Fruit fly (Drosophila melanogaster) whole organism, embryonic: ENCODE measurements around the gene CG2854.

Experiments used
- Asciz ChIP-seq: fragments of 200-800 bp; sonication (Bioruptor generic); optimal IDR thresholded peaks from 2 replicates; lab custom pipeline; 2017; ENCODE audit warnings: missing biosample characterization, mild to moderate bottlenecking, missing genetic modification characterization, missing genetic modification reagents
- B-H2 ChIP-seq: fragments of 200-800 bp; sonication (Bioruptor generic); optimal IDR thresholded peaks from 2 replicates; lab custom pipeline; 2018; ENCODE audit warnings: missing biosample characterization, mild to moderate bottlenecking, missing genetic modification characterization
- Bgb ChIP-seq: fragments of 200-800 bp; sonication (Bioruptor generic); IDR thresholded peaks from 2 replicates; pipeline ENCODE4 v1.3.6; 2022; ENCODE audit warnings: missing biosample characterization, missing genetic modification characterization; ENCODE audit not compliant: partially characterized antibody
- CG10654 ChIP-seq: fragments of 200-800 bp; sonication (Bioruptor generic); optimal IDR thresholded peaks from 2 replicates; lab custom pipeline; 2016; ENCODE audit warnings: missing biosample characterization, missing genetic modification characterization
- CG10959 ChIP-seq: fragments of 200-800 bp; sonication (Bioruptor generic); IDR thresholded peaks from 2 replicates; pipeline ENCODE4 v1.3.6; 2022; ENCODE audit warnings: missing biosample characterization, missing genetic modification characterization
- CG12071 ChIP-seq: fragments of 200-800 bp; sonication (Bioruptor generic); optimal IDR thresholded peaks from 3 replicates; lab custom pipeline; 2018; ENCODE audit warnings: missing biosample characterization, mild to moderate bottlenecking, missing genetic modification characterization
- CG12391 ChIP-seq: fragments of 200-800 bp; sonication (Bioruptor generic); optimal IDR thresholded peaks from 3 replicates; lab custom pipeline; 2018; ENCODE audit warnings: missing biosample characterization, mild to moderate bottlenecking, missing genetic modification characterization, moderate library complexity
- CG13775 ChIP-seq: fragments of 200-800 bp; sonication (Bioruptor generic); optimal IDR thresholded peaks from 3 replicates; lab custom pipeline; 2017; ENCODE audit warnings: missing biosample characterization, mild to moderate bottlenecking, missing genetic modification characterization
- CG1529 ChIP-seq: fragments of 200-800 bp; sonication (Bioruptor generic); optimal IDR thresholded peaks from 3 replicates; lab custom pipeline; 2018; ENCODE audit warnings: missing biosample characterization, missing genetic modification characterization
- CG15601 ChIP-seq: fragments of 200-800 bp; sonication (Bioruptor generic); optimal IDR thresholded peaks from 3 replicates; lab custom pipeline; 2019; ENCODE audit warnings: missing biosample characterization, mild to moderate bottlenecking, missing genetic modification characterization, moderate library complexity
- CG1832 ChIP-seq: fragments of 200-800 bp; sonication (Bioruptor generic); optimal IDR thresholded peaks from 2 replicates; lab custom pipeline; 2017; ENCODE audit warnings: missing biosample characterization, mild to moderate bottlenecking, missing genetic modification characterization, inconsistent platforms
- CG18476 ChIP-seq: fragments of 200-800 bp; sonication (Bioruptor generic); optimal IDR thresholded peaks from 2 replicates; lab custom pipeline; 2016; ENCODE audit warnings: missing biosample characterization, mild to moderate bottlenecking, missing genetic modification characterization
- CG18599 ChIP-seq: fragments of 200-800 bp; sonication (Bioruptor generic); optimal IDR thresholded peaks from 3 replicates; lab custom pipeline; 2017; ENCODE audit warnings: missing biosample characterization, missing genetic modification characterization, mild to moderate bottlenecking, moderate library complexity, missing genetic modification reagents
- CG18764 ChIP-seq: fragments of 200-800 bp; sonication (Bioruptor generic); optimal IDR thresholded peaks from 3 replicates; lab custom pipeline; 2016; ENCODE audit warnings: missing biosample characterization, missing genetic modification characterization
- CG30020 ChIP-seq: fragments of 200-800 bp; optimal IDR thresholded peaks from 2 replicates; lab custom pipeline; 2019; ENCODE audit warnings: missing biosample characterization, mild to moderate bottlenecking, missing genetic modification characterization, moderate library complexity
- CG3065 ChIP-seq: fragments of 200-800 bp; sonication (Bioruptor generic); optimal IDR thresholded peaks from 2 replicates; lab custom pipeline; 2016; ENCODE audit warnings: missing biosample characterization, missing genetic modification characterization
- CG34224 ChIP-seq: fragments of 200-800 bp; sonication (Bioruptor generic); IDR thresholded peaks from 3 replicates; pipeline ENCODE4 v1.3.6; 2022; ENCODE audit warnings: missing biosample characterization, missing genetic modification characterization; ENCODE audit not compliant: partially characterized antibody
- CG3995 ChIP-seq: fragments of 200-800 bp; sonication (Bioruptor generic); optimal IDR thresholded peaks from 3 replicates; lab custom pipeline; 2016; ENCODE audit warnings: missing biosample characterization, missing genetic modification characterization
- CG8765 ChIP-seq: fragments of 200-800 bp; sonication (Bioruptor generic); IDR thresholded peaks from 2 replicates; pipeline ENCODE4 v1.3.6; 2022; ENCODE audit warnings: missing biosample characterization, missing genetic modification characterization
- D19B ChIP-seq: fragments of 200-800 bp; sonication (Bioruptor generic); optimal IDR thresholded peaks from 2 replicates; lab custom pipeline; 2017; ENCODE audit warnings: missing biosample characterization, mild to moderate bottlenecking, missing genetic modification characterization
- Dfd ChIP-seq, 2 experiments: fragments of >200 bp; optimal IDR thresholded peaks; 2 replicates each; lab custom pipeline; 2017; ENCODE audit warnings: missing biosample characterization in 2 of 2, missing genetic modification characterization in 2 of 2
- Doc2 ChIP-seq: fragments of 200-800 bp; sonication (Bioruptor generic); IDR thresholded peaks from 2 replicates; pipeline ENCODE4 v1.3.6; 2022; ENCODE audit warnings: missing biosample characterization, missing genetic modification characterization
- Drgx ChIP-seq: fragments of 200-800 bp; sonication (Bioruptor generic); IDR thresholded peaks from 2 replicates; pipeline ENCODE4 v1.3.6; 2022; ENCODE audit warnings: missing biosample characterization, missing genetic modification characterization
- Hr3 ChIP-seq: fragments of 200-800 bp; sonication (Bioruptor generic); optimal IDR thresholded peaks from 3 replicates; lab custom pipeline; 2016; ENCODE audit warnings: missing biosample characterization, missing genetic modification characterization
- Hr51 ChIP-seq, 2 experiments: fragments of 200-800 bp; sonication (Bioruptor generic); optimal IDR thresholded peaks; 2 replicates in 1 of 2; 3 replicates in 1 of 2; lab custom pipeline; 2016 to 2018; ENCODE audit warnings: missing biosample characterization in 2 of 2, missing genetic modification characterization in 2 of 2, mild to moderate bottlenecking in 1 of 2, moderate library complexity in 1 of 2
- Mrtf ChIP-seq: fragments of 200-800 bp; sonication (Bioruptor generic); IDR thresholded peaks from 3 replicates; pipeline ENCODE4 v1.3.6; 2022; ENCODE audit warnings: missing biosample characterization, missing genetic modification characterization
- Myb ChIP-seq: fragments of 200-800 bp; sonication (Bioruptor generic); optimal IDR thresholded peaks from 2 replicates; lab custom pipeline; 2016; ENCODE audit warnings: missing biosample characterization, missing genetic modification characterization
- NK7.1 ChIP-seq: fragments of 200-800 bp; sonication (Bioruptor generic); optimal IDR thresholded peaks from 3 replicates; lab custom pipeline; 2016; ENCODE audit warnings: missing biosample characterization, missing genetic modification characterization
- Optix ChIP-seq: fragments of 200-800 bp; sonication (Bioruptor generic); IDR thresholded peaks from 3 replicates; pipeline ENCODE4 v1.3.6; 2022; ENCODE audit warnings: missing biosample characterization, missing genetic modification characterization
- Poxn ChIP-seq: fragments of 200-800 bp; sonication (Bioruptor generic); IDR thresholded peaks from 2 replicates; pipeline ENCODE4 v1.3.6; 2022; ENCODE audit warnings: missing biosample characterization, missing genetic modification characterization
- Side ChIP-seq: fragments of 200-800 bp; sonication (Bioruptor generic); optimal IDR thresholded peaks from 2 replicates; lab custom pipeline; 2016; ENCODE audit warnings: missing biosample characterization, missing genetic modification characterization
- TFAM ChIP-seq: fragments of 200-800 bp; sonication (Bioruptor generic); optimal IDR thresholded peaks from 2 replicates; lab custom pipeline; 2017; ENCODE audit warnings: missing biosample characterization, missing genetic modification characterization, inconsistent platforms
- Xbp1 ChIP-seq: fragments of 200-800 bp; sonication (Bioruptor generic); optimal IDR thresholded peaks from 3 replicates; lab custom pipeline; 2016; ENCODE audit warnings: missing biosample characterization, mild to moderate bottlenecking, missing genetic modification characterization
- btn ChIP-seq: fragments of 200-800 bp; sonication (Bioruptor generic); optimal IDR thresholded peaks from 2 replicates; lab custom pipeline; 2016; ENCODE audit warnings: missing biosample characterization, missing genetic modification characterization
- da ChIP-seq: fragments of 200-800 bp; sonication (Bioruptor generic); optimal IDR thresholded peaks from 2 replicates; lab custom pipeline; 2016; ENCODE audit warnings: missing biosample characterization, missing genetic modification characterization
- dati ChIP-seq: fragments of 200-800 bp; sonication (Bioruptor generic); IDR thresholded peaks from 2 replicates; pipeline ENCODE4 v1.3.6; 2022; ENCODE audit warnings: missing biosample characterization, missing genetic modification characterization
- dimm ChIP-seq: fragments of 200-800 bp; sonication (Bioruptor generic); IDR thresholded peaks from 2 replicates; pipeline ENCODE4 v1.3.6; 2022; ENCODE audit warnings: missing biosample characterization, missing genetic modification characterization
- ems ChIP-seq: fragments of 200-800 bp; sonication (Bioruptor generic); optimal IDR thresholded peaks from 3 replicates; lab custom pipeline; 2016; ENCODE audit warnings: missing biosample characterization, missing genetic modification characterization
- eyg ChIP-seq: fragments of 200-800 bp; sonication (Bioruptor generic); optimal IDR thresholded peaks from 3 replicates; lab custom pipeline; 2016; ENCODE audit warnings: missing biosample characterization, missing genetic modification characterization
- gfzf ChIP-seq: fragments of 200-800 bp; sonication (Bioruptor generic); optimal IDR thresholded peaks from 2 replicates; lab custom pipeline; 2016; ENCODE audit warnings: missing biosample characterization, mild to moderate bottlenecking, missing genetic modification characterization, moderate library complexity
- jumu ChIP-seq: fragments of 200-800 bp; sonication (Bioruptor generic); optimal IDR thresholded peaks from 3 replicates; lab custom pipeline; 2016; ENCODE audit warnings: missing biosample characterization, missing genetic modification characterization
- psq ChIP-seq: fragments of 200-800 bp; sonication (Bioruptor generic); optimal IDR thresholded peaks from 2 replicates; lab custom pipeline; 2017; ENCODE audit warnings: missing biosample characterization, missing genetic modification characterization
- pzg ChIP-seq: fragments of 200-800 bp; sonication (Bioruptor generic); optimal IDR thresholded peaks from 3 replicates; lab custom pipeline; 2018; ENCODE audit warnings: missing biosample characterization, mild to moderate bottlenecking, missing genetic modification characterization, moderate library complexity
- slbo ChIP-seq: fragments of 200-800 bp; sonication (Bioruptor generic); IDR thresholded peaks from 2 replicates; pipeline ENCODE4 v1.3.6; 2022; ENCODE audit warnings: missing biosample characterization, missing genetic modification characterization
- sna ChIP-seq: fragments of 200-800 bp; sonication (Bioruptor generic); IDR thresholded peaks from 2 replicates; pipeline ENCODE4 v1.3.6; 2022; ENCODE audit warnings: missing biosample characterization, missing genetic modification characterization; ENCODE audit not compliant: partially characterized antibody
- tap ChIP-seq: fragments of 200-800 bp; optimal IDR thresholded peaks from 3 replicates; lab custom pipeline; 2019; ENCODE audit warnings: missing biosample characterization, mild to moderate bottlenecking, missing genetic modification characterization, moderate library complexity
- tin ChIP-seq: fragments of 200-800 bp; sonication (Bioruptor generic); optimal IDR thresholded peaks from 3 replicates; lab custom pipeline; 2016; ENCODE audit warnings: missing biosample characterization, missing genetic modification characterization
- vnd ChIP-seq: fragments of 200-800 bp; sonication (Bioruptor generic); IDR thresholded peaks from 3 replicates; pipeline ENCODE4 v1.3.6; 2022; ENCODE audit warnings: missing biosample characterization, missing genetic modification characterization; ENCODE audit not compliant: partially characterized antibody
- wdn ChIP-seq: fragments of 200-800 bp; sonication (Bioruptor generic); IDR thresholded peaks from 2 replicates; pipeline ENCODE4 v1.3.6; 2022; ENCODE audit warnings: missing biosample characterization, missing genetic modification characterization

Gene CG2854

dm6 chrX:2296230-2297044 is 30.5 kb upstream of the CG2854 start (continued):
- TF ChIP-seq Bgb (GFP tag; lab: Robert Waterston, UW) (no peak; the same call in 1 of the 2 replicates), Asciz (GFP tag; lab: Kevin White, UChicago) (peak; percentile 85), D19B (GFP tag; lab: Kevin White, UChicago) (peak; percentile 84), NK7.1 (GFP tag; lab: Kevin White, UChicago) (peak; percentile 92), tin (GFP tag; lab: Kevin White, UChicago) (peak; percentile 89), psq (GFP tag; lab: Kevin White, UChicago) (peak; percentile 51), B-H2 (peak; percentile 71), btn (GFP tag; lab: Kevin White, UChicago) (peak; percentile 88), Side (peak; percentile 97), CG12071 (GFP tag; lab: Kevin White, UChicago) (peak; percentile 82), Doc2 (GFP tag; lab: Robert Waterston, UW) (peak; percentile 55; the same call in 1 of the 2 replicates), sna (no peak), CG10959 (peak; percentile 62), jumu (GFP tag; lab: Kevin White, UChicago) (peak; percentile 96), CG10654 (GFP tag; lab: Kevin White, UChicago) (peak; percentile 88), da (GFP tag; lab: Kevin White, UChicago) (peak; percentile 89), Drgx (GFP tag; lab: Robert Waterston, UW) (peak; percentile 80), gfzf (no peak), CG1832 (no peak), CG3065 (peak; percentile 80), CG30020 (peak; percentile 78), Poxn (GFP tag; lab: Robert Waterston, UW) (peak; percentile 6; the same call in 1 of the 2 replicates), slbo (peak; percentile 84), CG18476 (GFP tag; lab: Kevin White, UChicago) (peak; percentile 90), CG12391 (peak; percentile 91), Xbp1 (peak; percentile 92), dati (GFP tag; lab: Robert Waterston, UW) (no peak), CG13775 (peak; percentile 94), eyg (GFP tag; lab: Kevin White, UChicago) (peak; percentile 89), pzg (GFP tag; lab: Kevin White, UChicago) (peak; percentile 12)

dm6 chrX:2297428-2298200 is 29.3 kb upstream of the CG2854 start:
- TF ChIP-seq Hr3 (GFP tag; lab: Kevin White, UChicago) (peak; percentile 99), Hr51 (GFP tag; optimal IDR thresholded peaks at IDR 0.05; lab: Kevin White, UChicago) (peak; percentile 98), Mrtf (GFP tag; lab: Robert Waterston, UW) (peak; percentile 98), CG8765 (peak; percentile 91), dimm (peak; percentile 98), ems (GFP tag; lab: Kevin White, UChicago) (peak; percentile 98), vnd (GFP tag; lab: Robert Waterston, UW) (no peak), tap (tag; lab: Kevin White, UChicago) (peak; percentile 99), CG3995 (GFP tag; lab: Kevin White, UChicago) (peak; percentile 77), jumu (GFP tag; lab: Kevin White, UChicago) (peak; percentile 99), Myb (GFP tag; lab: Kevin White, UChicago) (peak; percentile 93), wdn (GFP tag; lab: Robert Waterston, UW) (peak; percentile 97), CG15601 (tag; lab: Kevin White, UChicago) (peak; percentile 97), Dfd (GFP tag; optimal IDR thresholded peaks at IDR 0.05; lab: Kevin White, UChicago) (no peak), CG34224 (GFP tag; lab: Robert Waterston, UW) (no peak), CG18599 (GFP tag; lab: Kevin White, UChicago) (peak; percentile 99), TFAM (GFP tag; lab: Kevin White, UChicago) (peak; percentile 93), CG10959 (peak; percentile 97), CG1529 (GFP tag; lab: Kevin White, UChicago) (peak; percentile 99), Optix (peak; percentile 99), CG18764 (GFP tag; lab: Kevin White, UChicago) (peak; percentile 98)
